Fruit fly (Drosophila melanogaster) whole organism, pupa: ENCODE data around the gene Or22c.

Experiments
- CG10348 ChIP-seq: fragments of 200-800 bp; sonication (Bioruptor generic); IDR thresholded peaks from 2 replicates; pipeline ENCODE4 v1.3.6; 2022; ENCODE audit warnings: missing biosample characterization, missing genetic modification characterization
- CG13204 ChIP-seq: fragments of 200-800 bp; sonication (Bioruptor generic); optimal IDR thresholded peaks from 2 replicates; lab custom pipeline; 2018; ENCODE audit warnings: missing biosample characterization, mild to moderate bottlenecking, missing genetic modification characterization, moderate library complexity
- CG14655 ChIP-seq: fragments of 200-800 bp; sonication (Bioruptor generic); optimal IDR thresholded peaks from 3 replicates; lab custom pipeline; 2017; ENCODE audit warnings: mild to moderate bottlenecking, missing biosample characterization, missing genetic modification reagents, missing genetic modification characterization
- CG15710 ChIP-seq: fragments of 200-800 bp; sonication (Bioruptor generic); optimal IDR thresholded peaks from 2 replicates; lab custom pipeline; 2018; ENCODE audit warnings: missing biosample characterization, mild to moderate bottlenecking, missing genetic modification characterization, moderate library complexity
- CG17806 ChIP-seq: fragments of 200-800 bp; sonication (Bioruptor generic); optimal IDR thresholded peaks from 2 replicates; lab custom pipeline; 2018; ENCODE audit warnings: missing biosample characterization, mild to moderate bottlenecking, missing genetic modification characterization, moderate library complexity
- CG32121 ChIP-seq: fragments of 200-800 bp; sonication (Bioruptor generic); IDR thresholded peaks from 2 replicates; pipeline ENCODE4 v1.3.6; 2022; ENCODE audit warnings: missing biosample characterization, missing genetic modification characterization
- CG34367 ChIP-seq: fragments of 200-800 bp; sonication (Bioruptor generic); optimal IDR thresholded peaks from 2 replicates; lab custom pipeline; 2018; ENCODE audit warnings: missing biosample characterization, mild to moderate bottlenecking, missing genetic modification characterization
- CG4496 ChIP-seq: fragments of 200-800 bp; sonication (Bioruptor generic); IDR thresholded peaks from 3 replicates; pipeline ENCODE4 v1.3.6; 2022; ENCODE audit warnings: missing biosample characterization, missing genetic modification characterization
- CG8159 ChIP-seq: fragments of 200-800 bp; sonication (Bioruptor generic); optimal IDR thresholded peaks from 3 replicates; lab custom pipeline; 2018; ENCODE audit warnings: missing biosample characterization, mild to moderate bottlenecking, missing genetic modification characterization, moderate library complexity
- CG9948 ChIP-seq: fragments of 200-800 bp; sonication (Bioruptor generic); optimal IDR thresholded peaks from 2 replicates; lab custom pipeline; 2018; ENCODE audit warnings: missing biosample characterization, mild to moderate bottlenecking, missing genetic modification characterization, moderate library complexity
- D1 ChIP-seq: fragments of 200-800 bp; sonication (Bioruptor generic); optimal IDR thresholded peaks from 2 replicates; lab custom pipeline; 2018; ENCODE audit warnings: missing biosample characterization, mild to moderate bottlenecking, missing genetic modification characterization, moderate library complexity
- EcR ChIP-seq: fragments of 200-800 bp; sonication (Bioruptor generic); optimal IDR thresholded peaks from 3 replicates; lab custom pipeline; 2019; ENCODE audit warnings: missing biosample characterization, missing genetic modification characterization, mild to moderate bottlenecking, moderate library complexity, missing genetic modification reagents
- Ets98B ChIP-seq: fragments of 200-800 bp; sonication (Bioruptor generic); IDR thresholded peaks from 2 replicates; pipeline ENCODE4 v1.3.6; 2022; ENCODE audit warnings: missing biosample characterization, missing genetic modification characterization
- Pif1A ChIP-seq: fragments of 200-800 bp; sonication (Bioruptor generic); optimal IDR thresholded peaks from 3 replicates; lab custom pipeline; 2016; ENCODE audit warnings: missing biosample characterization, missing genetic modification characterization
- Pif1B ChIP-seq: fragments of 200-800 bp; sonication (Bioruptor generic); optimal IDR thresholded peaks from 3 replicates; lab custom pipeline; 2016; ENCODE audit warnings: missing biosample characterization, missing genetic modification characterization
- Snoo ChIP-seq: fragments of 200-800 bp; sonication (Bioruptor generic); optimal IDR thresholded peaks from 3 replicates; lab custom pipeline; 2017; ENCODE audit warnings: missing biosample characterization, mild to moderate bottlenecking, missing genetic modification characterization, inconsistent platforms
- fd96Ca ChIP-seq: fragments of 200-800 bp; sonication (Bioruptor generic); IDR thresholded peaks from 3 replicates; pipeline ENCODE4 v1.3.6; 2022; ENCODE audit warnings: missing biosample characterization, missing genetic modification characterization
- gl ChIP-seq: fragments of 200-800 bp; sonication (Bioruptor generic); optimal IDR thresholded peaks from 2 replicates; lab custom pipeline; 2018; ENCODE audit warnings: missing biosample characterization, mild to moderate bottlenecking, missing genetic modification characterization
- rn ChIP-seq: fragments of 200-800 bp; sonication (Bioruptor generic); IDR thresholded peaks from 2 replicates; pipeline ENCODE4 v1.3.6; 2022; ENCODE audit warnings: missing biosample characterization, missing genetic modification characterization

Or22c gene

dm6 chr2L:2042072-2042471 is 12.3 kb upstream of the Or22c start:
- TF ChIP-seq CG13204 (no peak), Pif1B (GFP tag; lab: Kevin White, UChicago) (no peak), CG14655 (GFP tag; lab: Kevin White, UChicago) (no peak), EcR (GFP tag; lab: Kevin White, UChicago) (peak; percentile 66), CG17806 (tag; lab: Kevin White, UChicago) (no peak)

DNA sequence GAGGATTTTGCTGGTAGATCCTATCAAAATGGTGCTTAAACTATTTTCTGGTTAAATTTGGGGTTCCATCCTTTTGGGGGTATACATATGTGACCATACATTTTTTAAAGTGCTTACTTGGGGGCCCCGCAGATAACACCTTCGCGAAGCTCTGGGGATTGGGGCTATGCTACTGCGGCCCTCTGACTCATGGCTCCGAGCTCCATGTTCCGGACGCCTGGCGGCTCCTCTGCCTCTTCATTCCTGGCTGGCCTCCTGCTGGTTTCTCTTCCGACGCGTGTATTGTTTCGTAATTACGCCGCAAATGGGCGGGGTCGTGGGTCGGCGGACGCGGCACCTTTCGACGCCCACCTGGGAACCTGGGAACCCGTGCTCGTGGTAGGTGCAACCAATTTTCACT is 9.6 kb upstream of the Or22c start:
- TF ChIP-seq CG8159 (tag; lab: Kevin White, UChicago) (no peak), Snoo (tag; lab: Kevin White, UChicago) (no peak), EcR (GFP tag; lab: Kevin White, UChicago) (no peak)

DNA sequence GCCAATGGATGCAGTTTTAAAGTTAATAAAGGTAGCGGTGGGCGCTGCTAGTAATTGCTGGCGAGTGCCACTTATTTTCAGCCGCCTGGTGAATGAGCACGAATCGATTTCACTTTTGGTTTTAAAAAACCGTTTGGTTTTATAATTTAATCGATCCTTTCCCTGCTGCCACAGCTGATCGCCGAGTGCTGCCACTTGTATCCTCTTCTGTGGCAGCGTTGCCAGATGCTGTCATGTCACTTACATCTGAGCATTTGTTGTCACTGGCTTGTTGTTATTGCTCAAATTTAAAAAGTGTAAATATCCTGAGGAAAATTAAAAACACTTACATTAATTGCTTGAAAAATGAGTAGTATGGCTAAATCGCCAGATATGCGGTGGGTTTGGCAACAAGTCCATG is 9.1 kb upstream of the Or22c start, which contains the start of gene Kebab:
TSS of gene Kebab (plus strand) at position 230 of the 400 bp plus-strand sequence.
- TF ChIP-seq Ets98B = no peak

dm6 chr2L:2072970-2073369 is 18.6 kb downstream of the Or22c start:
- TF ChIP-seq Pif1B (GFP tag; lab: Kevin White, UChicago) (peak; percentile 2), EcR (GFP tag; lab: Kevin White, UChicago) (no peak), CG8159 (tag; lab: Kevin White, UChicago) (peak; percentile 65), rn (GFP tag; lab: Robert Waterston, UW) (no peak), CG13204 (peak; percentile 2), CG14655 (GFP tag; lab: Kevin White, UChicago) (peak; percentile 36), CG10348 (GFP tag; lab: Robert Waterston, UW) (no peak), CG9948 (tag; lab: Kevin White, UChicago) (peak; percentile 40), CG34367 (tag; lab: Kevin White, UChicago) (peak; percentile 43), fd96Ca (0 out of 3 replicates have a peak, but pooled peaks have one; percentile 28), CG15710 (tag; lab: Kevin White, UChicago) (peak; percentile 53), Pif1A (GFP tag; lab: Kevin White, UChicago) (peak; percentile 33)

- no peak for TF ChIP-seq EcR (GFP tag; lab: Kevin White, UChicago)
- no peak for TF ChIP-seq CG32121 (GFP tag; lab: Robert Waterston, UW)
- no peak for TF ChIP-seq D1
- TF ChIP-seq CG4496 (GFP tag; lab: Robert Waterston, UW) = no peak
- no peak for TF ChIP-seq Pif1A (GFP tag; lab: Kevin White, UChicago)
- no peak for TF ChIP-seq CG34367 (tag; lab: Kevin White, UChicago)
- no peak for TF ChIP-seq Snoo (tag; lab: Kevin White, UChicago)
- TF ChIP-seq CG9948 (tag; lab: Kevin White, UChicago) = no peak
- no peak for TF ChIP-seq CG15710 (tag; lab: Kevin White, UChicago)
Measured at dm6 chr2L:2079619-2080018, 25.2 kb downstream of the Or22c start, which contains the start of gene CG12674. TSS of gene CG12674 (plus strand) at chr2L:2079919.

dm6 chr2L:2084349-2084748 is 30.0 kb downstream of the Or22c start:
- 0 out of 3 replicates have a peak, but pooled peaks have one; percentile 44 for TF ChIP-seq CG4496 (GFP tag; lab: Robert Waterston, UW)
- peak; percentile 52; the same call in 1 of the 3 replicates for TF ChIP-seq fd96Ca
- 0 out of 2 replicates have a peak, but pooled peaks have one; percentile 43 for TF ChIP-seq rn (GFP tag; lab: Robert Waterston, UW)
- no peak for TF ChIP-seq CG15710 (tag; lab: Kevin White, UChicago)

DNA sequence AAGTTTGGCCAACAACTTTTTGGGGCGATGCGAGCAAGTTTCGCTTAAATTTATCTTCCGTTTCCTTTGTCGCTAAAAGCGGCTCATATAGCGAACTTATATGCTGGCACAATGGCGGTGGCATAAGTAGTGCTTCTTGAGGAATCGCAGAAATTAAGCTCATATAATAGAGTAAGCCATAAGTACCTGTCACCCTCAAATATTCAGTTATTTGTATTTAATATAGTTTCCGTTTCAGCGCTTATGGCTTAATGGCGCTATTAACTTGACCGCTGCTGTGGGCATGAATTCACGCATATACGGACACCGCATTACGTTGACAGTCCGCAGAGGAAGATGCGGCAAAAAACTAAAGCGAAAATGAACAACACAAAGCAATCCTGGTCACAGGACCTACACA is 35.8 kb downstream of the Or22c start:
- TF ChIP-seq CG8159 (tag; lab: Kevin White, UChicago) (peak; percentile 8), CG17806 (tag; lab: Kevin White, UChicago) (no peak), gl (no peak), rn (GFP tag; lab: Robert Waterston, UW) (no peak), EcR (GFP tag; lab: Kevin White, UChicago) (no peak), Snoo (tag; lab: Kevin White, UChicago) (no peak), CG34367 (tag; lab: Kevin White, UChicago) (no peak)
